Worm (Caenorhabditis elegans): ENCODE data around the gene glb-9.

ce11 chrII:7555454-7555853 is 36.3 kb upstream of the glb-9 start, which contains the start of gene ZK1290.14:
- TF ChIP-seq ztf-23 (GFP tag; IDR thresholded peaks at IDR 0.05), result no peak
- no peak for TF ChIP-seq ref-1 (GFP tag; conservative IDR thresholded peaks at IDR 0.05)
- TF ChIP-seq tab-1 (GFP tag; IDR thresholded peaks at IDR 0.05), result no peak
- no peak for TF ChIP-seq klf-2 (GFP tag; conservative IDR thresholded peaks at IDR 0.05)
